Worm (Caenorhabditis elegans) whole organism, L1 larva: ENCODE measurements around the gene trp-2.

ENCODE experiments used
- C04F5.9 ChIP-seq: sonication (generic microtip); optimal IDR thresholded peaks from 2 replicates; lab custom pipeline; 2016; ENCODE audit warnings: missing genetic modification characterization, missing compliant biosample characterization
- C34B4.2 ChIP-seq: sonication (generic microtip); optimal IDR thresholded peaks from 2 replicates; lab custom pipeline; 2017; ENCODE audit warnings: mild to moderate bottlenecking, missing genetic modification characterization, missing compliant biosample characterization
- F16B12.6 ChIP-seq: fragments of 150-350 bp; optimal IDR thresholded peaks from 2 replicates; lab custom pipeline; 2014; ENCODE audit warnings: missing biosample characterization, missing genetic modification characterization
- Y116A8C.19 ChIP-seq: sonication (generic microtip); optimal IDR thresholded peaks from 2 replicates; lab custom pipeline; 2016; ENCODE audit warnings: missing compliant biosample characterization, missing genetic modification characterization, borderline replicate concordance
- aly-2 ChIP-seq: fragments of 150-350 bp; optimal IDR thresholded peaks from 2 replicates; lab custom pipeline; 2014; ENCODE audit warnings: missing biosample characterization, missing genetic modification characterization
- ceh-82 ChIP-seq, 3 experiments: fragments of 150-350 bp in 1 of 3; sonication (generic microtip) in 2 of 3; optimal IDR thresholded peaks; 2 replicates each; lab custom pipeline; 2014 to 2017; ENCODE audit warnings: missing biosample characterization in 3 of 3, missing genetic modification characterization in 3 of 3
- ceh-88 ChIP-seq: fragments of 200-800 bp; sonication (Bioruptor generic); IDR thresholded peaks from 2 replicates; pipeline ENCODE4 v1.3.6; 2022; ENCODE audit warnings: missing genetic modification characterization, missing compliant biosample characterization
- dpl-1 ChIP-seq, 3 experiments: fragments of 150-350 bp in 2 of 3; sonication (generic microtip) in 1 of 3; optimal IDR thresholded peaks; 2 replicates each; lab custom pipeline; 2014 to 2017; ENCODE audit warnings: missing biosample characterization in 3 of 3, missing genetic modification characterization in 3 of 3, missing genetic modification reagents in 3 of 3
- egl-13 ChIP-seq: sonication (generic microtip); optimal IDR thresholded peaks from 2 replicates; lab custom pipeline; 2016; ENCODE audit warnings: missing genotype, missing genetic modification reagents, missing genetic modification characterization, missing compliant biosample characterization
- elt-2 ChIP-seq: sonication (generic microtip); optimal IDR thresholded peaks from 2 replicates; lab custom pipeline; 2016; ENCODE audit warnings: missing genetic modification characterization, mild to moderate bottlenecking, inconsistent platforms, missing compliant biosample characterization, missing genetic modification reagents
- ets-5 ChIP-seq: fragments of 200-800 bp; sonication (Bioruptor generic); IDR thresholded peaks from 2 replicates; pipeline ENCODE4 v1.3.6; 2022; ENCODE audit warnings: missing genetic modification characterization, missing compliant biosample characterization
- fos-1 ChIP-seq: fragments of 150-350 bp; optimal IDR thresholded peaks from 2 replicates; lab custom pipeline; 2014; ENCODE audit warnings: missing biosample characterization, missing genetic modification characterization
- grh-1 ChIP-seq: fragments of 200-800 bp; sonication (Bioruptor generic); IDR thresholded peaks from 2 replicates; pipeline ENCODE4 v1.3.6; 2022; ENCODE audit warnings: missing genetic modification reagents, missing genetic modification characterization, missing compliant biosample characterization
- hlh-4 ChIP-seq: sonication (generic microtip); optimal IDR thresholded peaks from 2 replicates; lab custom pipeline; 2016; ENCODE audit warnings: mild to moderate bottlenecking, missing genetic modification characterization, missing compliant biosample characterization
- hpl-2 ChIP-seq: fragments of 150-350 bp; optimal IDR thresholded peaks from 2 replicates; lab custom pipeline; 2014; ENCODE audit warnings: missing biosample characterization, missing genetic modification reagents, missing genetic modification characterization
- irx-1 ChIP-seq: sonication (generic microtip); optimal IDR thresholded peaks from 2 replicates; lab custom pipeline; 2016; ENCODE audit warnings: missing genetic modification characterization, missing compliant biosample characterization
- jun-1 ChIP-seq: fragments of 150-350 bp; optimal IDR thresholded peaks from 2 replicates; lab custom pipeline; 2014; ENCODE audit warnings: missing biosample characterization, missing genetic modification reagents, missing genetic modification characterization
- lin-14 ChIP-seq: fragments of 200-800 bp; sonication (Bioruptor generic); optimal IDR thresholded peaks from 2 replicates; lab custom pipeline; 2018; ENCODE audit warnings: mild to moderate bottlenecking, missing genetic modification characterization, moderate library complexity, missing compliant biosample characterization
- lin-15B ChIP-seq: fragments of 150-350 bp; sonication (generic microtip); optimal IDR thresholded peaks from 3 replicates; lab custom pipeline; 2014; ENCODE audit warnings: missing biosample characterization, missing genetic modification characterization
- lin-39 ChIP-seq: fragments of 150-350 bp; optimal IDR thresholded peaks from 2 replicates; lab custom pipeline; 2014; ENCODE audit warnings: missing biosample characterization, missing genetic modification reagents, missing genetic modification characterization
- lir-3 ChIP-seq: sonication (generic microtip); optimal IDR thresholded peaks from 2 replicates; lab custom pipeline; 2016; ENCODE audit warnings: mild to moderate bottlenecking, missing genetic modification characterization, moderate library complexity, missing compliant biosample characterization; ENCODE audit not compliant: poor library complexity
- mab-9 ChIP-seq: fragments of 200-800 bp; sonication (Bioruptor generic); IDR thresholded peaks from 2 replicates; pipeline ENCODE4 v1.3.6; 2022; ENCODE audit warnings: missing genetic modification reagents, missing genetic modification characterization, missing compliant biosample characterization
- mdl-1 ChIP-seq, 2 experiments: fragments of 150-350 bp; optimal IDR thresholded peaks; 2 replicates each; lab custom pipeline; 2014 to 2017; ENCODE audit warnings: missing biosample characterization in 2 of 2, missing genetic modification characterization in 2 of 2, inconsistent platforms in 1 of 2
- mef-2 ChIP-seq: fragments of 150-350 bp; optimal IDR thresholded peaks from 2 replicates; lab custom pipeline; 2014; ENCODE audit warnings: missing biosample characterization, missing genetic modification characterization
- mep-1 ChIP-seq: fragments of 150-350 bp; optimal IDR thresholded peaks from 2 replicates; lab custom pipeline; 2014; ENCODE audit warnings: missing biosample characterization, missing genetic modification characterization
- nhr-20 ChIP-seq: sonication (generic microtip); optimal IDR thresholded peaks from 2 replicates; lab custom pipeline; 2016; ENCODE audit warnings: mild to moderate bottlenecking, missing genetic modification characterization, missing compliant biosample characterization
- nhr-237 ChIP-seq: fragments of 150-350 bp; optimal IDR thresholded peaks from 2 replicates; lab custom pipeline; 2014; ENCODE audit warnings: missing biosample characterization, missing genetic modification characterization
- nhr-28 ChIP-seq: fragments of 150-350 bp; optimal IDR thresholded peaks from 2 replicates; lab custom pipeline; 2014; ENCODE audit warnings: missing biosample characterization, missing genetic modification characterization
- nhr-47 ChIP-seq: sonication (generic microtip); optimal IDR thresholded peaks from 2 replicates; lab custom pipeline; 2016; ENCODE audit warnings: mild to moderate bottlenecking, missing genetic modification characterization, moderate library complexity, missing compliant biosample characterization
- nhr-71 ChIP-seq: sonication (generic microtip); optimal IDR thresholded peaks from 2 replicates; lab custom pipeline; 2016; ENCODE audit warnings: mild to moderate bottlenecking, missing genetic modification characterization, moderate library complexity, missing compliant biosample characterization
- nhr-76 ChIP-seq: sonication (generic microtip); optimal IDR thresholded peaks from 2 replicates; lab custom pipeline; 2017; ENCODE audit warnings: missing biosample characterization, missing genetic modification characterization
- nhr-84 ChIP-seq: sonication (generic microtip); optimal IDR thresholded peaks from 2 replicates; lab custom pipeline; 2017; ENCODE audit warnings: missing biosample characterization, missing genetic modification characterization
- nhr-85 ChIP-seq: sonication (generic microtip); peaks from one replicate; lab custom pipeline; 2016; ENCODE audit warnings: missing genetic modification characterization, inconsistent platforms, missing compliant biosample characterization
- nhr-90 ChIP-seq: sonication (generic microtip); optimal IDR thresholded peaks from 2 replicates; lab custom pipeline; 2016; ENCODE audit warnings: mild to moderate bottlenecking, missing genetic modification characterization, missing compliant biosample characterization; ENCODE audit not compliant: poor library complexity
- pag-3 ChIP-seq: sonication (generic microtip); optimal IDR thresholded peaks from 2 replicates; lab custom pipeline; 2017; ENCODE audit warnings: missing genetic modification characterization, mild to moderate bottlenecking, missing compliant biosample characterization, antibody characterized with exemption, borderline replicate concordance; ENCODE audit not compliant: insufficient read depth
- rnt-1 ChIP-seq: sonication (generic microtip); optimal IDR thresholded peaks from 2 replicates; lab custom pipeline; 2016; ENCODE audit warnings: mild to moderate bottlenecking, missing genetic modification characterization, moderate library complexity, missing compliant biosample characterization
- snpc-4 ChIP-seq: fragments of 150-350 bp; optimal IDR thresholded peaks from 2 replicates; lab custom pipeline; 2014; ENCODE audit warnings: missing biosample characterization, missing genetic modification characterization
- sptf-1 ChIP-seq: fragments of 150-350 bp; optimal IDR thresholded peaks from 2 replicates; lab custom pipeline; 2014; ENCODE audit warnings: missing biosample characterization, missing genetic modification characterization
- swsn-7 ChIP-seq: sonication (generic microtip); optimal IDR thresholded peaks from 2 replicates; lab custom pipeline; 2016; ENCODE audit warnings: missing genetic modification characterization, missing compliant biosample characterization
- tlp-1 ChIP-seq: fragments of 150-350 bp; optimal IDR thresholded peaks from 2 replicates; lab custom pipeline; 2014; ENCODE audit warnings: missing biosample characterization, missing genetic modification characterization
- unc-30 ChIP-seq: sonication (generic microtip); optimal IDR thresholded peaks from 2 replicates; lab custom pipeline; 2017; ENCODE audit warnings: missing biosample characterization, missing genetic modification characterization
- unc-62 ChIP-seq: fragments of 150-350 bp; optimal IDR thresholded peaks from 2 replicates; lab custom pipeline; 2014; ENCODE audit warnings: missing biosample characterization, missing genetic modification reagents, missing genetic modification characterization
- xbp-1 ChIP-seq: sonication (generic microtip); optimal IDR thresholded peaks from 2 replicates; lab custom pipeline; 2016; ENCODE audit warnings: missing genetic modification characterization, missing compliant biosample characterization
- zag-1 ChIP-seq: fragments of 150-350 bp; optimal IDR thresholded peaks from 2 replicates; lab custom pipeline; 2014; ENCODE audit warnings: missing biosample characterization, missing genetic modification characterization
- ztf-11 ChIP-seq, 2 experiments: sonication (generic microtip); optimal IDR thresholded peaks; 2 replicates each; lab custom pipeline; 2016 to 2017; ENCODE audit warnings: missing genetic modification characterization in 2 of 2, missing biosample characterization in 1 of 2, missing compliant biosample characterization in 1 of 2

Gene trp-2

DNA sequence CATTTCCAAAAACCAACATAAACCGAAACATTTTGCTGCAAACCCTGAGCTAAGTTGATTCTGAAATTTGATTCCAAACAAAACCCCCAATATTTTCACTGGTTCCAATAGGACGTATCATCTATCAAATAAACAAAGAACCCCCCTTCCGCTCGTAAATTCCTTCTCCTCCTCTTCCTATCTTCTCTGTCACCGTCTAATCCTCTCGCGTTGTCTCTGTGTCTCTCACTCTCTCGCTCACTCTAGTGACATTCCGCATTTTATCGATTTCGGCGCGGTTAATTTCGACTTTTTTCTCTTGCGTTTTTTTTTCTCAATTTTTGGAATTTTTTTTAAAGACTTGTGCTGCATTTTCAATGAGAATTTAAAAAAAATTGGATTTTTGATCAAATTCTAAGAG lies 9.7 kb upstream of the trp-2 start (continued):
- TF ChIP-seq unc-30 (tag; lab: Kevin White, UChicago) (no peak), mep-1 (tag; lab: Kevin White, UChicago) (no peak), C34B4.2 (tag; lab: Kevin White, UChicago) (no peak), zag-1 (tag; lab: Kevin White, UChicago) (no peak), hpl-2 (GFP tag; lab: Kevin White, UChicago) (no peak), Y116A8C.19 (tag; lab: Kevin White, UChicago) (no peak), lin-15B (no peak), ets-5 (no peak), grh-1 (GFP tag; lab: Robert Waterston, UW) (no peak), tlp-1 (tag; lab: Kevin White, UChicago) (no peak), unc-62 (GFP tag; lab: Kevin White, UChicago) (no peak), nhr-20 (tag; lab: Kevin White, UChicago) (peak; percentile 20), nhr-71 (tag; lab: Kevin White, UChicago) (no peak), lin-14 (GFP tag; lab: Kevin White, UChicago) (peak; percentile 79), rnt-1 (peak; percentile 60), nhr-47 (tag; lab: Kevin White, UChicago) (no peak), mab-9 (no peak), snpc-4 (no peak), lir-3 (tag; lab: Kevin White, UChicago) (no peak), fos-1 (tag; lab: Kevin White, UChicago) (no peak), ceh-88 (GFP tag; lab: Robert Waterston, UW) (no peak), jun-1 (tag; lab: Kevin White, UChicago) (no peak), elt-2 (no peak), nhr-76 (no peak), swsn-7 (tag; lab: Kevin White, UChicago) (peak; percentile 26), sptf-1 (tag; lab: Kevin White, UChicago) (no peak), ceh-82 (tag; optimal IDR thresholded peaks at IDR 0.05; lab: Kevin White, UChicago) (peak; percentile 13 to 68 (median 40)), nhr-84 (tag; lab: Kevin White, UChicago) (no peak), hlh-4 (no peak), xbp-1 (tag; lab: Kevin White, UChicago) (peak; percentile 8), F16B12.6 (tag; lab: Kevin White, UChicago) (peak; percentile 21), nhr-85 (tag; lab: Kevin White, UChicago) (no peak), C04F5.9 (tag; lab: Kevin White, UChicago) (no peak), nhr-28 (tag; lab: Kevin White, UChicago) (no peak), egl-13 (tag; lab: Kevin White, UChicago) (no peak)

DNA sequence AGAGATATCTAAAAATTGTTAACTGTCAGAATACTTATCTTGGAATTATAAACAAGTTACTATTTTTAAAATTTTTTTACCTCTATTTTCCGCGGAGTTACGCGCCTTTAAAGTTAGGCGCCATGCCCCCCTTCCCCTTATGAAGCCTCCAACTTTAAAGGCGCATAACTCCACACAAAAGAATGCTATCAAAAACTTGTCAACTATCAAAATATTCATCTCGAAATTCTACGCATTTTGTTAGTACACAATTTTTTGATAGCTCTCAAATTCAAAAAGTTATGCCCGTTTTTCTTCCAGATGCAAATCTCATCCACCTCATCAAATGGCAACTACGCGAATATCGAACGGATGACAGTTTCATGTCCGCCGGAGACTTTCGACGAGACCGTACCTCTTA lies 8.7 kb upstream of the trp-2 start, which contains the start of gene tbc-10:
TSS of gene tbc-10 (plus strand) at position 301 of the 400 bp plus-strand sequence.
- TF ChIP-seq mef-2 (tag; lab: Kevin White, UChicago) (no peak), grh-1 (GFP tag; lab: Robert Waterston, UW) (no peak), elt-2 (no peak), F16B12.6 (tag; lab: Kevin White, UChicago) (no peak), lin-39 (tag; lab: Kevin White, UChicago) (no peak), mdl-1 (tag; optimal IDR thresholded peaks at IDR 0.05; lab: Kevin White, UChicago) (no peak), pag-3 (tag; lab: Kevin White, UChicago) (no peak), nhr-237 (tag; lab: Kevin White, UChicago) (no peak), irx-1 (tag; lab: Kevin White, UChicago) (no peak), dpl-1 (GFP tag; optimal IDR thresholded peaks at IDR 0.05; lab: Kevin White, UChicago) (no peak), egl-13 (tag; lab: Kevin White, UChicago) (no peak), ztf-11 (tag; optimal IDR thresholded peaks at IDR 0.05; lab: Kevin White, UChicago) (no peak), nhr-76 (no peak), nhr-20 (tag; lab: Kevin White, UChicago) (no peak), zag-1 (tag; lab: Kevin White, UChicago) (no peak), nhr-90 (tag; lab: Kevin White, UChicago) (no peak), aly-2 (tag; lab: Kevin White, UChicago) (no peak)
